Fruit fly (Drosophila melanogaster): Measurements from ENCODE around the gene Prosbeta7.

The Prosbeta7 gene

DNA sequence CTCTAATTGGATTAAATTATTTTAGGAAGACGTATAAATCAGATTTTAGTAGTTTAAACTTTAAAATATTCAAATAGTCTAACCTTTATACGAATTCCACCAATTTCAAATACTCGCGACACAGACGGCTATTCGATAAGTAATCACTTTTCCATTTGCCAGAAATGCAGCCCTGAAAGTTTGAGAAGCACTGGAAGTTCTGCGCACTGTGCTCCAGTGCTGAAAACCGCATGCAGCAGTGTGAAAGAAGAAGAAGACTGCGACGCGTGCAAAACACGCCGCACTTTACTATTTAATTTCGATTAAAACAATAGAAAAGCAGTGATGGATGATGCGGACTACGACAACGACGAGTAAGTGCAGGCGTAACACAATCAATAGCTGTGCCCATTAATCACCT lies 13.4 kb upstream of the Prosbeta7 start, which contains the start of gene Polr2F (continued):
- peak; percentile 87 for TF ChIP-seq CG4854 (GFP tag; optimal IDR thresholded peaks at IDR 0.05)
- TF ChIP-seq B-H1 (GFP tag; IDR thresholded peaks at IDR 0.05), result 0 out of 3 replicates have a peak, but pooled peaks have one; percentile 16
- peak; percentile 76 for TF ChIP-seq da (GFP tag; optimal IDR thresholded peaks at IDR 0.05)
- peak; percentile 41; the same call in 1 of the 3 replicates for TF ChIP-seq CG7963 (GFP tag; IDR thresholded peaks at IDR 0.05; ENCODE audit: partially characterized antibody)
- TF ChIP-seq Hey (tag; optimal IDR thresholded peaks at IDR 0.05), result peak; percentile 61
- TF ChIP-seq Bgb (GFP tag; IDR thresholded peaks at IDR 0.05; ENCODE audit: partially characterized antibody), result peak; percentile 63
- TF ChIP-seq Aef1 (GFP tag; IDR thresholded peaks at IDR 0.05), result peak; percentile 61
- TF ChIP-seq D19B (GFP tag; optimal IDR thresholded peaks at IDR 0.05), result peak; percentile 49
- peak; percentile 96 for TF ChIP-seq Antp (GFP tag; optimal IDR thresholded peaks at IDR 0.05)
- peak in 1 of 2 experiments; percentile 70 for TF ChIP-seq insv (GFP tag; optimal IDR thresholded peaks at IDR 0.05)
- peak; percentile 97 for TF ChIP-seq mam (GFP tag; optimal IDR thresholded peaks at IDR 0.05)
- peak; percentile 49 for TF ChIP-seq CG9797 (GFP tag; optimal IDR thresholded peaks at IDR 0.05)
- TF ChIP-seq Sry-δ (GFP tag; optimal IDR thresholded peaks at IDR 0.05), result peak; percentile 75
- TF ChIP-seq CG15269 (tag; optimal IDR thresholded peaks at IDR 0.05), result no peak
- peak; percentile 82 for TF ChIP-seq CG18599 (GFP tag; optimal IDR thresholded peaks at IDR 0.05)
- TF ChIP-seq fd3F (GFP tag; optimal IDR thresholded peaks at IDR 0.05), result peak; percentile 70
- no peak for TF ChIP-seq Spps (tag; optimal IDR thresholded peaks at IDR 0.05)
- no peak for TF ChIP-seq salm (tag; optimal IDR thresholded peaks at IDR 0.05)
- peak; percentile 97 for TF ChIP-seq MESR4 (GFP tag; optimal IDR thresholded peaks at IDR 0.05)
- no peak for TF ChIP-seq sim (GFP tag; IDR thresholded peaks at IDR 0.05)
- TF ChIP-seq CG1647 (GFP tag; optimal IDR thresholded peaks at IDR 0.05), result peak; percentile 94
- no peak for TF ChIP-seq prd (optimal IDR thresholded peaks at IDR 0.05)
- peak; percentile 78 for TF ChIP-seq prd (GFP tag; IDR thresholded peaks at IDR 0.05)
- peak; percentile 87 for TF ChIP-seq CG34422 (GFP tag; IDR thresholded peaks at IDR 0.05)
- TF ChIP-seq CG10462 (GFP tag; optimal IDR thresholded peaks at IDR 0.05), result peak; percentile 64
- TF ChIP-seq Hr39 (optimal IDR thresholded peaks at IDR 0.05), result no peak
- TF ChIP-seq CG30020 (tag; optimal IDR thresholded peaks at IDR 0.05), result peak; percentile 62
- no peak for TF ChIP-seq toy (GFP tag; IDR thresholded peaks at IDR 0.05)
- peak; percentile 70 for TF ChIP-seq Nf-YC (tag; optimal IDR thresholded peaks at IDR 0.05)
- no peak for TF ChIP-seq Dfd (GFP tag; optimal IDR thresholded peaks at IDR 0.05)
- TF ChIP-seq ara (GFP tag; IDR thresholded peaks at IDR 0.05), result peak; percentile 36; the same call in 1 of the 2 replicates
- TF ChIP-seq slou (GFP tag; optimal IDR thresholded peaks at IDR 0.05), result peak; percentile 63
- peak; percentile 94 for TF ChIP-seq CG13624 (GFP tag; optimal IDR thresholded peaks at IDR 0.05)
- TF ChIP-seq CG3163 (GFP tag; optimal IDR thresholded peaks at IDR 0.05), result peak; percentile 81
- peak; percentile 42; the same call in 1 of the 2 replicates for TF ChIP-seq Ada2b (GFP tag; IDR thresholded peaks at IDR 0.05)
- peak; percentile 77 for TF ChIP-seq slp2 (GFP tag; optimal IDR thresholded peaks at IDR 0.05)
- peak; percentile 36 for TF ChIP-seq Jarid2 (GFP tag; optimal IDR thresholded peaks at IDR 0.05)
- no peak for TF ChIP-seq CG1832 (GFP tag; optimal IDR thresholded peaks at IDR 0.05)
- TF ChIP-seq CG3838 (GFP tag; optimal IDR thresholded peaks at IDR 0.05), result peak; percentile 67
- TF ChIP-seq CG6765 (GFP tag; optimal IDR thresholded peaks at IDR 0.05), result peak; percentile 66
- TF ChIP-seq CG10274 (GFP tag; optimal IDR thresholded peaks at IDR 0.05), result no peak
- peak; percentile 84 for TF ChIP-seq H15 (GFP tag; IDR thresholded peaks at IDR 0.05)
- TF ChIP-seq pzg (GFP tag; optimal IDR thresholded peaks at IDR 0.05), result peak; percentile 98
- TF ChIP-seq cad (GFP tag; optimal IDR thresholded peaks at IDR 0.05), result peak; percentile 81
- TF ChIP-seq tap (tag; optimal IDR thresholded peaks at IDR 0.05), result peak; percentile 42
- peak; percentile 76 for TF ChIP-seq lmd (GFP tag; IDR thresholded peaks at IDR 0.05)
- TF ChIP-seq PHDP (tag; optimal IDR thresholded peaks at IDR 0.05), result peak; percentile 68
- TF ChIP-seq bab2 (GFP tag; optimal IDR thresholded peaks at IDR 0.05), result peak; percentile 90
- TF ChIP-seq Fer2 (tag; optimal IDR thresholded peaks at IDR 0.05), result peak; percentile 59
- TF ChIP-seq CG14710 (tag; optimal IDR thresholded peaks at IDR 0.05), result peak; percentile 84
- peak; percentile 60 for TF ChIP-seq CG31388 (GFP tag; optimal IDR thresholded peaks at IDR 0.05)
- peak; percentile 44; the same call in 2 of the 3 replicates for TF ChIP-seq croc (GFP tag; conservative IDR thresholded peaks at IDR 0.05)
